Fruit fly (Drosophila melanogaster): ENCODE measurements around the gene Fer1.

DNA sequence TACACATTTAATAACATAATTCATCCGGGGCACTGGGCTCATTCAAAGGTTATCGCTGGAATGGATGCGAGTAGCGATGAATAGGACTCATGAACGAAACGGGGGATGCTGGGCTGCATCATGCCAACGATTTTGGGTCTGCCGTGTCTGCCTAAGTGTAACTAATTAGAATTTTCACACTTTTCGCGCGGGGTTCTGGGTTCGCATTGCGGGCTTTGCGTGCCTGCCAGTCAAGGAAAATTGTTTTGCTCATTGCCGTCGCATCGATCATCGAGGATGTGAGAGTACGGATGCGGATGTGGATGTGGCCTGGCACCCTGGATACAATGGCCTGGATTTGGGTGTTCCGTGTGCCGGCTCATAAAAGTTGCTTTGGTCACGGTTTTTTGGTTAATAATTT, 2.1 kb downstream of the Fer1 start:
- TF ChIP-seq Dref (GFP tag; IDR thresholded peaks at IDR 0.05), result no peak
- no peak for TF ChIP-seq CG10366 (GFP tag; IDR thresholded peaks at IDR 0.05)
- no peak for TF ChIP-seq Mes4 (GFP tag; optimal IDR thresholded peaks at IDR 0.05)
- no peak for TF ChIP-seq Taf1 (GFP tag; IDR thresholded peaks at IDR 0.05)
- no peak for TF ChIP-seq CG42726 (GFP tag; IDR thresholded peaks at IDR 0.05; ENCODE audit: partially characterized antibody)
- TF ChIP-seq zf30C (GFP tag; optimal IDR thresholded peaks at IDR 0.05), result no peak
- no peak for TF ChIP-seq CG14014 (GFP tag; IDR thresholded peaks at IDR 0.05)
- no peak for TF ChIP-seq CG3407 (GFP tag; optimal IDR thresholded peaks at IDR 0.05)
- no peak for TF ChIP-seq CG13624 (GFP tag; optimal IDR thresholded peaks at IDR 0.05)
- no peak for TF ChIP-seq ato (GFP tag; IDR thresholded peaks at IDR 0.05; ENCODE audit: partially characterized antibody)
- no peak for TF ChIP-seq lilli (GFP tag; optimal IDR thresholded peaks at IDR 0.05)

All from whole organism, embryonic.